Worm (Caenorhabditis elegans): Measurements from ENCODE around the gene cisd-3.1.
A peak's percentile ranks its signal among the peaks of the same experiment; 100 is the strongest.

cisd-3.1 gene

DNA sequence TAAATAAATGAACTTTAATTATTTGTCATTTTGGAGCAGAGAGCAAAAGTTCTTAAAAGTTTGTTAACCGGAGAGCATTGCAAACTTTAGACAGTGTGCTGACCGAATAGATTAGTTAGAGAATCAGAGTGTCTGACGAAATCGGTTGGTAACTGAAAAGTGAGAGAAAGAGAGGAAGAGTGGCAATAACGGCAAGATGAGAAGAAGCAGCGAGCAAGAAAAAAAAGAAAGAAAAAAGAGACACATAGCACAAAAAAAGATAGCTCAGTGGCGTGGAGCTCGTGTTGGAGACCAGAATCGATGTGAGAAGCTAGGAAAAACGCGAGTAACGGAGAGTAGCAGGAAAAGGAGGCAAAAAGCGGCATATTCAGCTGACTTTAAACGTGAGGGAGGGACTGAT is 38.3 kb upstream of the cisd-3.1 start (continued):
- TF ChIP-seq egl-44 (GFP tag; IDR thresholded peaks at IDR 0.05) (no peak), snpc-4 (GFP tag; optimal IDR thresholded peaks at IDR 0.05) (no peak), snpc-4 (tag; optimal IDR thresholded peaks at IDR 0.05) (no peak), lin-54 (GFP tag; optimal IDR thresholded peaks at IDR 0.05) (no peak), attf-5 (GFP tag; optimal IDR thresholded peaks at IDR 0.05) (peak; percentile 33), nhr-27 (tag; optimal IDR thresholded peaks at IDR 0.05) (no peak), let-526 (GFP tag; IDR thresholded peaks at IDR 0.05) (no peak), attf-3 (GFP tag; conservative IDR thresholded peaks at IDR 0.05) (no peak), ceh-79 (tag; optimal IDR thresholded peaks at IDR 0.05) (no peak), bed-2 (GFP tag; IDR thresholded peaks at IDR 0.05) (no peak), atf-7 (tag; optimal IDR thresholded peaks at IDR 0.05) (peak; percentile 27), madf-6 (GFP tag; IDR thresholded peaks at IDR 0.05) (no peak), B0336.3 (GFP tag; IDR thresholded peaks at IDR 0.05) (no peak), Y56A3A.18 (GFP tag; IDR thresholded peaks at IDR 0.05) (no peak), unc-62 (GFP tag; optimal IDR thresholded peaks at IDR 0.05) (no peak), snpc-3.4 (tag; optimal IDR thresholded peaks at IDR 0.05) (no peak), nhr-80 (tag; optimal IDR thresholded peaks at IDR 0.05) (peak; percentile 73), lag-1 (GFP tag; IDR thresholded peaks at IDR 0.05) (no peak), cebp-1 (GFP tag; IDR thresholded peaks at IDR 0.05) (peak; percentile 62), cebp-1 (tag; optimal IDR thresholded peaks at IDR 0.05) (peak; percentile 87), ets-4 (GFP tag; optimal IDR thresholded peaks at IDR 0.05) (no peak), ceh-40 (GFP tag; IDR thresholded peaks at IDR 0.05) (no peak), tlf-1 (GFP tag; optimal IDR thresholded peaks at IDR 0.05) (no peak), madf-3 (GFP tag; IDR thresholded peaks at IDR 0.05) (no peak), ztf-25 (GFP tag; IDR thresholded peaks at IDR 0.05) (no peak), K12H6.12 (tag; optimal IDR thresholded peaks at IDR 0.05) (peak; percentile 14), hmg-20 (GFP tag; IDR thresholded peaks at IDR 0.05) (no peak), hmg-1.2 (GFP tag; IDR thresholded peaks at IDR 0.05) (peak; percentile 45), D2030.7 (GFP tag; IDR thresholded peaks at IDR 0.05) (no peak), rec-8 (tag; optimal IDR thresholded peaks at IDR 0.05) (no peak), C06A6.2 (GFP tag; conservative IDR thresholded peaks at IDR 0.05) (no peak), ztf-6 (GFP tag; IDR thresholded peaks at IDR 0.05) (no peak), rcor-1 (GFP tag; IDR thresholded peaks at IDR 0.05) (no peak), mes-4 (tag; optimal IDR thresholded peaks at IDR 0.05) (no peak), somi-1 (GFP tag; optimal IDR thresholded peaks at IDR 0.05) (no peak), chd-7 (tag; optimal IDR thresholded peaks at IDR 0.05) (peak; percentile 36), mcd-1 (GFP tag; IDR thresholded peaks at IDR 0.05) (0 out of 2 replicates have a peak, but pooled peaks have one; percentile 10), dox-1 (GFP tag; IDR thresholded peaks at IDR 0.05) (peak; percentile 51; the same call in 1 of the 2 replicates), C17E4.6 (GFP tag; IDR thresholded peaks at IDR 0.05) (no peak), him-1 (tag; optimal IDR thresholded peaks at IDR 0.05) (no peak), zfh-2 (GFP tag; conservative IDR thresholded peaks at IDR 0.05) (peak; percentile 62), F57C9.4 (tag; optimal IDR thresholded peaks at IDR 0.05) (no peak)
